Fruit fly (Drosophila melanogaster) whole organism, embryonic: Measurements from ENCODE around the gene Jon65Aiii.

Experiments
- CG11696 ChIP-seq: fragments of 200-800 bp; sonication (Bioruptor generic); IDR thresholded peaks from 2 replicates; pipeline ENCODE4 v1.3.6; 2022; ENCODE audit warnings: missing biosample characterization, missing genetic modification characterization
- CG3163 ChIP-seq: fragments of 200-800 bp; sonication (Bioruptor generic); optimal IDR thresholded peaks from 3 replicates; lab custom pipeline; 2016; ENCODE audit warnings: missing biosample characterization, missing genetic modification characterization
- CG6654 ChIP-seq: fragments of 200-800 bp; sonication (Bioruptor generic); optimal IDR thresholded peaks from 2 replicates; lab custom pipeline; 2017; ENCODE audit warnings: missing biosample characterization, mild to moderate bottlenecking, missing genetic modification characterization
- CG8478 ChIP-seq: fragments of >200 bp; optimal IDR thresholded peaks from 2 replicates; lab custom pipeline; 2018
- CG9876 ChIP-seq: fragments of 200-800 bp; sonication (Bioruptor generic); optimal IDR thresholded peaks from 2 replicates; lab custom pipeline; 2016; ENCODE audit warnings: missing biosample characterization, missing genetic modification characterization
- Deaf1 ChIP-seq: fragments of 200-800 bp; optimal IDR thresholded peaks from 3 replicates; lab custom pipeline; 2019; ENCODE audit warnings: missing biosample characterization, mild to moderate bottlenecking, missing genetic modification characterization, moderate library complexity
- fd102C ChIP-seq: fragments of 200-800 bp; sonication (Bioruptor generic); optimal IDR thresholded peaks from 2 replicates; lab custom pipeline; 2018; ENCODE audit warnings: missing biosample characterization, mild to moderate bottlenecking, missing genetic modification characterization, moderate library complexity
- nom ChIP-seq: fragments of 200-800 bp; sonication (Bioruptor generic); optimal IDR thresholded peaks from 2 replicates; lab custom pipeline; 2017; ENCODE audit warnings: missing biosample characterization, missing genetic modification characterization, mild to moderate bottlenecking, moderate library complexity, missing genetic modification reagents
- pnt ChIP-seq: fragments of 200-800 bp; sonication (Bioruptor generic); optimal IDR thresholded peaks from 3 replicates; lab custom pipeline; 2016; ENCODE audit warnings: missing biosample characterization, missing genetic modification characterization
- sd ChIP-seq: fragments of 200-800 bp; sonication (Bioruptor generic); optimal IDR thresholded peaks from 3 replicates; lab custom pipeline; 2018; ENCODE audit warnings: missing biosample characterization, mild to moderate bottlenecking, missing genetic modification characterization, moderate library complexity
- tll ChIP-seq, 2 experiments: fragments of 200-800 bp in 1 of 2; fragments of >200 bp in 1 of 2; sonication (Bioruptor generic) in 1 of 2; optimal IDR thresholded peaks; 2 replicates each; lab custom pipeline; 2017 to 2019; ENCODE audit warnings: missing biosample characterization in 2 of 2, missing genetic modification characterization in 2 of 2, mild to moderate bottlenecking in 1 of 2, moderate library complexity in 1 of 2

DNA sequence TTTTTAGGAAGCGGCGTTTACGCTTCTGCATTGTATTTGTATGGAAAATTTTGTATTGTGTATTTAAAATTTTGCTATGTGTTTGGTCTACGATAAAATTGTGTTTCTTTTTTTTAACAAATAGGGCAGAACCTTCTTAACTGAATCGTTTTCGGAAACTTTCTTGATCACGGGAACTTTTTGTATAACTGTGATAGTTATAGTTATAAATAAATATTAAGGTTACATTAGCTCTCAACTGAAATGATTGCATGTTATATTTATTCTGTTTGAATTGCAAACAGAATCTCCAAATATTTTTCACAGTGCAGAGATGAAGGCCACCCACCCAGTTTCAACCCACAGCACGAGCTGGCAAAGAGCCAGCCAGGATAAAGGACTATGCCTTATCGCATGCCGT lies 39.6 kb upstream of the Jon65Aiii start, which contains the start of gene alphaKap4:
- TF ChIP-seq Deaf1 (tag; lab: Kevin White, UChicago) (no peak), pnt (no peak), tll (GFP tag; optimal IDR thresholded peaks at IDR 0.05; lab: Kevin White, UChicago) (no peak), CG3163 (no peak), CG9876 (GFP tag; lab: Kevin White, UChicago) (no peak), nom (GFP tag; lab: Kevin White, UChicago) (no peak), fd102C (GFP tag; lab: Kevin White, UChicago) (no peak), sd (tag; lab: Kevin White, UChicago) (no peak), CG6654 (GFP tag; lab: Kevin White, UChicago) (no peak), CG8478 (lab: Kevin White, UChicago) (no peak), CG11696 (GFP tag; lab: Robert Waterston, UW) (no peak)
